Worm (Caenorhabditis elegans) whole organism, L4 larva: ENCODE results near the gene R10E4.9.

Experiments
- F10B5.3 ChIP-seq: sonication (generic microtip); optimal IDR thresholded peaks from 2 replicates; lab custom pipeline; 2016; ENCODE audit warnings: mild to moderate bottlenecking, missing genetic modification characterization, missing compliant biosample characterization
- F26F4.8 ChIP-seq: fragments of 200-800 bp; sonication (Bioruptor generic); conservative IDR thresholded peaks from 2 replicates; pipeline ENCODE4 v1.3.6; 2022; ENCODE audit warnings: missing genetic modification characterization, missing compliant biosample characterization
- F44E2.7 ChIP-seq: fragments of 200-800 bp; sonication (Bioruptor generic); IDR thresholded peaks from 2 replicates; pipeline ENCODE4 v2.1.2; 2022; ENCODE audit warnings: missing genetic modification characterization, missing compliant biosample characterization
- R02D3.7 ChIP-seq: fragments of 150-350 bp; sonication (generic microtip); optimal IDR thresholded peaks from 3 replicates; lab custom pipeline; 2014; ENCODE audit warnings: missing biosample characterization, missing genetic modification characterization
- T20F7.1 ChIP-seq: fragments of 200-800 bp; sonication (Bioruptor generic); optimal IDR thresholded peaks from 2 replicates; lab custom pipeline; 2018; ENCODE audit warnings: mild to moderate bottlenecking, missing genetic modification characterization, missing compliant biosample characterization
- Y48G9A.11 ChIP-seq: fragments of 200-800 bp; sonication (Bioruptor generic); IDR thresholded peaks from 2 replicates; pipeline ENCODE4 v1.3.6; 2022; ENCODE audit warnings: missing genetic modification reagents, missing genetic modification characterization, missing compliant biosample characterization
- Y5F2A.4 ChIP-seq: fragments of 200-800 bp; sonication (Bioruptor generic); optimal IDR thresholded peaks from 2 replicates; lab custom pipeline; 2018; ENCODE audit warnings: mild to moderate bottlenecking, missing genetic modification characterization, missing compliant biosample characterization
- ZK337.2 ChIP-seq: fragments of 200-800 bp; sonication (Bioruptor generic); IDR thresholded peaks from 2 replicates; pipeline ENCODE4 v1.3.6; 2022; ENCODE audit warnings: missing genetic modification reagents, missing genetic modification characterization, missing compliant biosample characterization
- arid-1 ChIP-seq: fragments of 200-800 bp; sonication (Bioruptor generic); conservative IDR thresholded peaks from 2 replicates; pipeline ENCODE4 v1.3.6; 2022; ENCODE audit warnings: missing genetic modification reagents, missing genetic modification characterization, missing compliant biosample characterization
- ceh-28 ChIP-seq: fragments of 150-350 bp; optimal IDR thresholded peaks from 2 replicates; lab custom pipeline; 2014; ENCODE audit warnings: missing biosample characterization, missing genetic modification reagents, missing genetic modification characterization
- daf-12 ChIP-seq: fragments of 150-350 bp; optimal IDR thresholded peaks from 2 replicates; lab custom pipeline; 2014; ENCODE audit warnings: missing biosample characterization, missing genetic modification reagents, missing genetic modification characterization
- daf-19 ChIP-seq: fragments of 200-800 bp; sonication (Bioruptor generic); conservative IDR thresholded peaks from 2 replicates; pipeline ENCODE4 v1.3.6; 2022; ENCODE audit warnings: missing genetic modification characterization, missing compliant biosample characterization
- daf-8 ChIP-seq: fragments of 200-800 bp; sonication (Bioruptor generic); IDR thresholded peaks from 2 replicates; pipeline ENCODE4 v1.3.6; 2022; ENCODE audit warnings: missing genetic modification characterization, missing compliant biosample characterization
- dmd-6 ChIP-seq: fragments of 200-800 bp; sonication (Bioruptor generic); IDR thresholded peaks from 2 replicates; pipeline ENCODE4 v1.3.6; 2022; ENCODE audit warnings: missing genetic modification reagents, missing genetic modification characterization, missing compliant biosample characterization
- dmd-9 ChIP-seq: fragments of 200-800 bp; sonication (Bioruptor generic); IDR thresholded peaks from 2 replicates; pipeline ENCODE4 v1.3.6; 2022; ENCODE audit warnings: missing genetic modification reagents, missing genetic modification characterization, missing compliant biosample characterization
- egl-27 ChIP-seq: sonication (generic microtip); optimal IDR thresholded peaks from 3 replicates; lab custom pipeline; 2017; ENCODE audit warnings: missing biosample characterization, missing genetic modification reagents, missing genetic modification characterization
- egl-43 ChIP-seq: fragments of 200-800 bp; sonication (Bioruptor generic); IDR thresholded peaks from 2 replicates; pipeline ENCODE4 v1.3.6; 2022; ENCODE audit warnings: missing genetic modification reagents, missing genetic modification characterization, missing compliant biosample characterization
- fkh-10 ChIP-seq: fragments of 150-350 bp; optimal IDR thresholded peaks from 2 replicates; lab custom pipeline; 2014; ENCODE audit warnings: missing biosample characterization, missing genetic modification reagents, missing genetic modification characterization
- fos-1 ChIP-seq: fragments of 150-350 bp; optimal IDR thresholded peaks from 2 replicates; lab custom pipeline; 2014; ENCODE audit warnings: missing biosample characterization, missing genetic modification characterization
- hif-1 ChIP-seq, 2 experiments: sonication (generic microtip); optimal IDR thresholded peaks; 2 replicates each; lab custom pipeline; 2016 to 2017; ENCODE audit warnings: missing compliant biosample characterization in 2 of 2, missing genetic modification characterization in 2 of 2, missing genetic modification reagents in 2 of 2, missing genotype in 2 of 2, mild to moderate bottlenecking in 1 of 2
- hlh-11 ChIP-seq: fragments of 200-800 bp; sonication (Bioruptor generic); optimal IDR thresholded peaks from 2 replicates; lab custom pipeline; 2018; ENCODE audit warnings: mild to moderate bottlenecking, missing genetic modification characterization, missing compliant biosample characterization
- hlh-30 ChIP-seq: sonication (generic microtip); optimal IDR thresholded peaks from 2 replicates; lab custom pipeline; 2017; ENCODE audit warnings: antibody characterized with exemption, mild to moderate bottlenecking, missing genetic modification characterization, missing compliant biosample characterization; ENCODE audit not compliant: insufficient read depth
- hmg-1.1 ChIP-seq: fragments of 200-800 bp; sonication (Bioruptor generic); IDR thresholded peaks from 2 replicates; pipeline ENCODE4 v1.3.6; 2022; ENCODE audit warnings: missing genetic modification reagents, missing genetic modification characterization, missing compliant biosample characterization
- lim-7 ChIP-seq: fragments of 200-800 bp; sonication (Bioruptor generic); IDR thresholded peaks from 2 replicates; pipeline ENCODE4 v1.3.6; 2022; ENCODE audit warnings: missing genetic modification characterization, missing compliant biosample characterization
- lin-1 ChIP-seq: fragments of 200-800 bp; sonication (Bioruptor generic); IDR thresholded peaks from 2 replicates; pipeline ENCODE4 v1.3.6; 2022; ENCODE audit warnings: missing genetic modification reagents, missing genetic modification characterization, missing compliant biosample characterization
- lin-29 ChIP-seq: fragments of 200-800 bp; sonication (Bioruptor generic); IDR thresholded peaks from 2 replicates; pipeline ENCODE4 v1.3.6; 2022; ENCODE audit warnings: missing genetic modification reagents, missing genetic modification characterization, missing compliant biosample characterization
- lin-38 ChIP-seq: fragments of 200-800 bp; sonication (Bioruptor generic); IDR thresholded peaks from 2 replicates; pipeline ENCODE4 v1.3.6; 2022; ENCODE audit warnings: missing genetic modification reagents, missing genetic modification characterization, missing compliant biosample characterization
- madf-9 ChIP-seq: fragments of 200-800 bp; sonication (Bioruptor generic); conservative IDR thresholded peaks from 2 replicates; pipeline ENCODE4 v1.3.6; 2022; ENCODE audit warnings: missing genetic modification reagents, missing genetic modification characterization, missing compliant biosample characterization
- mdl-1 ChIP-seq, 2 experiments: fragments of 150-350 bp in 1 of 2; sonication (generic microtip) in 1 of 2; optimal IDR thresholded peaks; 2 replicates each; lab custom pipeline; 2014 to 2017; ENCODE audit warnings: missing biosample characterization in 2 of 2, missing genetic modification characterization in 2 of 2
- mep-1 ChIP-seq: fragments of 150-350 bp; sonication (generic microtip); optimal IDR thresholded peaks from 3 replicates; lab custom pipeline; 2014; ENCODE audit warnings: missing biosample characterization, missing genetic modification characterization
- mes-2 ChIP-seq: sonication (generic microtip); optimal IDR thresholded peaks from 2 replicates; lab custom pipeline; 2016; ENCODE audit warnings: missing genotype, mild to moderate bottlenecking, missing genetic modification characterization, missing compliant biosample characterization; ENCODE audit not compliant: poor library complexity, severe bottlenecking
- mxl-2 ChIP-seq: fragments of 200-800 bp; sonication (Bioruptor generic); conservative IDR thresholded peaks from 2 replicates; pipeline ENCODE4 v1.3.6; 2022; ENCODE audit warnings: missing genetic modification reagents, missing genetic modification characterization, missing compliant biosample characterization
- mxl-3 ChIP-seq: fragments of 200-800 bp; sonication (Bioruptor generic); optimal IDR thresholded peaks from 2 replicates; lab custom pipeline; 2018; ENCODE audit warnings: mild to moderate bottlenecking, missing genetic modification characterization, missing compliant biosample characterization
- nhr-10 ChIP-seq: fragments of 150-350 bp; optimal IDR thresholded peaks from 2 replicates; lab custom pipeline; 2014; ENCODE audit warnings: missing biosample characterization, missing genetic modification characterization
- nhr-11 ChIP-seq: fragments of 150-350 bp; optimal IDR thresholded peaks from 2 replicates; lab custom pipeline; 2014; ENCODE audit warnings: missing biosample characterization, missing genetic modification characterization
- nhr-111 ChIP-seq: fragments of 200-800 bp; sonication (Bioruptor generic); optimal IDR thresholded peaks from 2 replicates; lab custom pipeline; 2018; ENCODE audit warnings: mild to moderate bottlenecking, missing genetic modification characterization, missing compliant biosample characterization
- nhr-237 ChIP-seq: sonication (generic microtip); optimal IDR thresholded peaks from 2 replicates; lab custom pipeline; 2017; ENCODE audit warnings: missing biosample characterization, missing genetic modification characterization
- nhr-28 ChIP-seq: fragments of 150-350 bp; optimal IDR thresholded peaks from 2 replicates; lab custom pipeline; 2014; ENCODE audit warnings: missing biosample characterization, missing genetic modification characterization
- nhr-42 ChIP-seq: fragments of 200-800 bp; sonication (Bioruptor generic); IDR thresholded peaks from 2 replicates; pipeline ENCODE4 v1.3.6; 2022; ENCODE audit warnings: missing genetic modification characterization, missing compliant biosample characterization
- nhr-48 ChIP-seq: sonication (generic microtip); optimal IDR thresholded peaks from 2 replicates; lab custom pipeline; 2016; ENCODE audit warnings: mild to moderate bottlenecking, missing genetic modification characterization, missing compliant biosample characterization
- php-3 ChIP-seq: fragments of 200-800 bp; sonication (Bioruptor generic); IDR thresholded peaks from 2 replicates; pipeline ENCODE4 v1.3.6; 2022; ENCODE audit warnings: missing genetic modification reagents, missing genetic modification characterization, missing compliant biosample characterization
- rbr-2 ChIP-seq: sonication (generic microtip); optimal IDR thresholded peaks from 2 replicates; lab custom pipeline; 2016; ENCODE audit warnings: missing genotype, missing genetic modification characterization, missing compliant biosample characterization
- set-16 ChIP-seq: fragments of 200-800 bp; sonication (Bioruptor generic); IDR thresholded peaks from 2 replicates; pipeline ENCODE4 v1.3.6; 2022; ENCODE audit warnings: missing genetic modification reagents, missing genetic modification characterization, missing compliant biosample characterization
- snpc-1.2 ChIP-seq: fragments of 200-800 bp; sonication (Bioruptor generic); IDR thresholded peaks from 2 replicates; pipeline ENCODE4 v1.3.6; 2022; ENCODE audit warnings: missing genetic modification reagents, missing genetic modification characterization, missing compliant biosample characterization
- snpc-4 ChIP-seq: fragments of 150-350 bp; optimal IDR thresholded peaks from 2 replicates; lab custom pipeline; 2014; ENCODE audit warnings: missing biosample characterization, missing genetic modification characterization
- spr-3 ChIP-seq: fragments of 200-800 bp; sonication (Bioruptor generic); optimal IDR thresholded peaks from 2 replicates; lab custom pipeline; 2018; ENCODE audit warnings: mild to moderate bottlenecking, missing genetic modification characterization, missing compliant biosample characterization
- tra-1 ChIP-seq: fragments of 200-800 bp; sonication (Bioruptor generic); IDR thresholded peaks from 2 replicates; pipeline ENCODE4 v1.3.6; 2022; ENCODE audit warnings: missing genetic modification reagents, missing genetic modification characterization, missing compliant biosample characterization
- unc-130 ChIP-seq: sonication (generic microtip); optimal IDR thresholded peaks from 2 replicates; lab custom pipeline; 2016; ENCODE audit warnings: missing genetic modification reagents, missing genetic modification characterization, missing compliant biosample characterization
- unc-62 ChIP-seq, 3 experiments: fragments of 150-350 bp in 1 of 3; sonication (generic microtip); optimal IDR thresholded peaks in 2 of 3; peaks in 1 of 3; 1 replicate in 1 of 3; 2 replicates in 2 of 3; lab custom pipeline; 2014 to 2017; ENCODE audit warnings: missing biosample characterization in 3 of 3, missing genetic modification characterization in 3 of 3, missing genetic modification reagents in 3 of 3, missing genotype in 1 of 3
- ztf-11 ChIP-seq: fragments of 150-350 bp; optimal IDR thresholded peaks from 2 replicates; lab custom pipeline; 2014; ENCODE audit warnings: missing biosample characterization, missing genetic modification characterization
- ztf-7 ChIP-seq: fragments of 150-350 bp; optimal IDR thresholded peaks from 2 replicates; lab custom pipeline; 2014; ENCODE audit warnings: missing biosample characterization, missing genetic modification characterization

Gene R10E4.9

DNA sequence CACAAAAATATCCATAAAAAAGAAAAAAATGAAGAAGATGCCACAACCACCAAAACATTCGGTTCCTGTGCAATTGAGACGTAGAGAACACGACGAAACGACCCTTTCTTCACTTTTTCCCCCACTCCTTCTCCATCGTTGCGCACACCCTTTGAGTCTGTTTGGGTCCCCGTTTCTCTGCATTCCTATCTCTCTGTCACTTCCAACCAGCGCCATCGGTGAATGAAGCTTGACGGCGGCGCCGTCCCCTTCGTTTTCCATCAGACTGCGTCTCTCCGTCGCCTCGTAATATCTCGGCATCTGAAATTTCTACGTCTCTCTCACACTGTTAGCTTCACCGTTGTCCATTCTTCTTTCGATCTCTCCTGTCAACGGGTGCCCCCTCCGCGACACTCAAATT lies 33.4 kb upstream of the R10E4.9 start:
- TF ChIP-seq daf-12 (tag; lab: Kevin White, UChicago), result no peak
- TF ChIP-seq spr-3, result no peak
- TF ChIP-seq nhr-42 (GFP tag; lab: Robert Waterston, UW), result no peak
- no peak for TF ChIP-seq nhr-10 (tag; lab: Kevin White, UChicago)
- TF ChIP-seq egl-27 (tag; lab: Kevin White, UChicago), result no peak
- TF ChIP-seq daf-19 (GFP tag; lab: Robert Waterston, UW), result no peak
- TF ChIP-seq madf-9 (GFP tag; lab: Robert Waterston, UW), result no peak
- peak in 1 of 2 experiments; percentile 42 for TF ChIP-seq unc-62 (GFP tag; optimal IDR thresholded peaks at IDR 0.05 in 1 of 2; lab: Kevin White, UChicago)
- TF ChIP-seq unc-62 (tag; optimal IDR thresholded peaks at IDR 0.05; lab: Kevin White, UChicago), result no peak
- TF ChIP-seq rbr-2 (tag; lab: Kevin White, UChicago), result peak; percentile 54
- TF ChIP-seq Y5F2A.4 (GFP tag; lab: Kevin White, UChicago), result no peak
- TF ChIP-seq lin-38 (GFP tag; lab: Robert Waterston, UW), result no peak
- no peak for TF ChIP-seq Y48G9A.11 (GFP tag; lab: Robert Waterston, UW)
- TF ChIP-seq unc-130 (GFP tag; lab: Kevin White, UChicago), result no peak
- no peak for TF ChIP-seq hlh-30 (tag; lab: Kevin White, UChicago)
- peak; percentile 6 for TF ChIP-seq fkh-10 (GFP tag; lab: Kevin White, UChicago)
- no peak for TF ChIP-seq F10B5.3 (tag; lab: Kevin White, UChicago)
- TF ChIP-seq dmd-6 (GFP tag; lab: Robert Waterston, UW), result no peak
- no peak for TF ChIP-seq fos-1
- TF ChIP-seq set-16 (GFP tag; lab: Robert Waterston, UW), result peak; percentile 42; the same call in 1 of the 2 replicates
- TF ChIP-seq nhr-237 (tag; lab: Kevin White, UChicago), result no peak
- no peak for TF ChIP-seq R02D3.7
- no peak for TF ChIP-seq ztf-11
- TF ChIP-seq arid-1 (GFP tag; lab: Robert Waterston, UW), result no peak
- no peak for TF ChIP-seq snpc-1.2
- peak; percentile 26 for TF ChIP-seq mes-2
- TF ChIP-seq nhr-11 (tag; lab: Kevin White, UChicago), result no peak
- TF ChIP-seq mxl-2 (GFP tag; lab: Robert Waterston, UW), result no peak
- TF ChIP-seq lim-7 (GFP tag; lab: Robert Waterston, UW), result no peak
- TF ChIP-seq egl-43, result peak; percentile 51; the same call in 1 of the 2 replicates
- peak; percentile 2 for TF ChIP-seq mxl-3 (GFP tag; lab: Kevin White, UChicago)
- TF ChIP-seq ceh-28 (tag; lab: Kevin White, UChicago), result no peak
- TF ChIP-seq tra-1 (GFP tag; lab: Robert Waterston, UW), result no peak
- TF ChIP-seq ZK337.2 (GFP tag; lab: Robert Waterston, UW), result no peak
- TF ChIP-seq mdl-1 (tag; optimal IDR thresholded peaks at IDR 0.05; lab: Kevin White, UChicago), result peak in 1 of 2 experiments; percentile 59
- no peak for TF ChIP-seq daf-8 (GFP tag; lab: Robert Waterston, UW)
- no peak for TF ChIP-seq lin-1 (GFP tag; lab: Robert Waterston, UW)
- no peak for TF ChIP-seq T20F7.1
- TF ChIP-seq ztf-7 (tag; lab: Kevin White, UChicago), result no peak
- TF ChIP-seq php-3 (GFP tag; lab: Robert Waterston, UW), result no peak
- TF ChIP-seq mep-1 (tag; lab: Kevin White, UChicago), result no peak
- no peak for TF ChIP-seq nhr-111 (GFP tag; lab: Kevin White, UChicago)
- peak; percentile 74 for TF ChIP-seq hmg-1.1 (GFP tag; lab: Robert Waterston, UW)
- no peak for TF ChIP-seq snpc-4
- TF ChIP-seq nhr-28 (tag; lab: Kevin White, UChicago), result no peak
- TF ChIP-seq F44E2.7, result no peak
- TF ChIP-seq hlh-11, result peak; percentile 0
- no peak for TF ChIP-seq dmd-9 (GFP tag; lab: Robert Waterston, UW)
- no peak for TF ChIP-seq nhr-48 (tag; lab: Kevin White, UChicago)
- TF ChIP-seq hif-1 (tag; optimal IDR thresholded peaks at IDR 0.05; lab: Kevin White, UChicago), result peak in 1 of 2 experiments; percentile 31
- TF ChIP-seq F26F4.8, result no peak
- TF ChIP-seq lin-29 (GFP tag; lab: Robert Waterston, UW), result no peak
